Worm (Caenorhabditis elegans): ENCODE measurements around the gene F21C10.10.

DNA sequence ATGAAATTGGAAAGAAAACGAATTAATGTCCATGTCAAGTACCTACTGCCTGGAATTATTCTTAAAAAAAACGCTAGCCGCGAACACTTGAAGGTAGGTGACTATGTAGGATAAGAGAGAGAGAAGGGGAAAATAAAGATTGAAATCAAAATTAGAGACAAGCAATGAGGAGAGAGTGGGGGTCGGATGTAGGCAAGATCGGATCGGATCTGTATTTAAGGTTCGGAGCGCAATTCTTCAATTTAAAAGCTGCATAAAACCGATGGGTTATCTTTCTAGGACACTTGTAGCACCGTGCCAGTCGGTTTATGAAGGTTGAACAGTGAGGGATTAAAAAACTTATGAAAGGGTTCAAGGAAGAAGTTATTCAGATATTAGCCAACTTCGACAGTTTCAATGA is 32.9 kb upstream of the F21C10.10 start:
- TF ChIP-seq W03F9.2 (tag; optimal IDR thresholded peaks at IDR 0.05) (no peak), dao-5 (tag; optimal IDR thresholded peaks at IDR 0.05) (no peak), him-1 (tag; optimal IDR thresholded peaks at IDR 0.05) (no peak)

Data from whole organism, L4/young adult.